Fruit fly (Drosophila melanogaster): ENCODE measurements around the gene Polr2J.
A peak's percentile ranks its signal among the peaks of the same experiment; 100 is the strongest.

Gene Polr2J

DNA sequence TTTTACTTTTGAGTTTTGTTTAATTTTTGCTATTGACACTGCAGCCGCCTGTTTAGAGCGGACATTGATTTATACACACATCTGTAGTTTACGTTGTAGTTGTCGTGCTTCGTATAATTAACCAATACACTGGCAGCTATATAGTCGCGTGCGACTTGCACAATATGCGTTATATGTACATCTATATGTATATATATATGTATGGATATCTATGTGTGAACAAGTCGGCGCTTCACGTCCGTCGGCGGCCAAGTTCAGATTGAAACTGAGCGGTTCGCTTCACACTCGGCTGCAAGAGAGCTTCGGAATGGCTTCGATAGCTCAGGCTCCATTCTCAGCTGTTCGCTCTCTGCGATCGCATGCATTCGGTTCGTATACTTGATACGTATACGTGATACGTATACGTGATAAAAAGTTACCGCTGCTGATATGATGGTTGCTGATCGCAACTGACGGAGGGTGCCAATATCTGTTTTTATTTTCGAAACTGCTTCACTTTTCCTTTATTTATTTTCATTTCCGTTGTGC is 17.8 kb upstream of the Polr2J start (continued):
- TF ChIP-seq mirr (GFP tag; optimal IDR thresholded peaks at IDR 0.05) (peak; percentile 18), hkb (optimal IDR thresholded peaks at IDR 0.05) (no peak), hkb (GFP tag; IDR thresholded peaks at IDR 0.05) (0 out of 2 replicates have a peak, but pooled peaks have one; percentile 27), CG11696 (GFP tag; IDR thresholded peaks at IDR 0.05) (no peak), CG11093 (GFP tag; IDR thresholded peaks at IDR 0.05) (0 out of 3 replicates have a peak, but pooled peaks have one; percentile 12), aop (GFP tag; IDR thresholded peaks at IDR 0.05) (no peak), CG9727 (GFP tag; optimal IDR thresholded peaks at IDR 0.05) (no peak), CG32772 (GFP tag; IDR thresholded peaks at IDR 0.05) (no peak), tgo (GFP tag; IDR thresholded peaks at IDR 0.05) (0 out of 3 replicates have a peak, but pooled peaks have one; percentile 24), Dll (GFP tag; IDR thresholded peaks at IDR 0.05; ENCODE audit: partially characterized antibody) (0 out of 4 replicates have a peak, but pooled peaks have one; percentile 31), CG7556 (GFP tag; optimal IDR thresholded peaks at IDR 0.05) (no peak), CHES-1-like (GFP tag; optimal IDR thresholded peaks at IDR 0.05) (no peak), tll (GFP tag; optimal IDR thresholded peaks at IDR 0.05) (no peak), chinmo (GFP tag; IDR thresholded peaks at IDR 0.05; ENCODE audit: partially characterized antibody) (peak; percentile 98), CG4328 (GFP tag; optimal IDR thresholded peaks at IDR 0.05) (no peak), z (GFP tag; IDR thresholded peaks at IDR 0.05) (peak; percentile 33; the same call in 1 of the 3 replicates), shn (GFP tag; optimal IDR thresholded peaks at IDR 0.05) (no peak), ci (GFP tag; IDR thresholded peaks at IDR 0.05) (peak; percentile 20; the same call in 1 of the 3 replicates), CG4820 (GFP tag; optimal IDR thresholded peaks at IDR 0.05) (no peak), CG8089 (GFP tag; optimal IDR thresholded peaks at IDR 0.05) (no peak), Doc2 (GFP tag; IDR thresholded peaks at IDR 0.05) (no peak), Camta (GFP tag; optimal IDR thresholded peaks at IDR 0.05) (no peak), mld (GFP tag; IDR thresholded peaks at IDR 0.05; ENCODE audit: partially characterized antibody) (0 out of 3 replicates have a peak, but pooled peaks have one; percentile 26), CG17912 (GFP tag; optimal IDR thresholded peaks at IDR 0.05) (no peak), row (GFP tag; IDR thresholded peaks at IDR 0.05) (no peak), CG17612 (GFP tag; IDR thresholded peaks at IDR 0.05) (no peak), Xrp1 (GFP tag; IDR thresholded peaks at IDR 0.05) (peak; percentile 27; the same call in 1 of the 2 replicates), Deaf1 (tag; optimal IDR thresholded peaks at IDR 0.05) (peak; percentile 95), tio (GFP tag; optimal IDR thresholded peaks at IDR 0.05) (no peak), ro (GFP tag; IDR thresholded peaks at IDR 0.05) (no peak), BEAF-32 (GFP tag; optimal IDR thresholded peaks at IDR 0.05) (no peak), ssp (GFP tag; IDR thresholded peaks at IDR 0.05) (no peak), Oli (tag; optimal IDR thresholded peaks at IDR 0.05) (no peak), Adf1 (GFP tag; IDR thresholded peaks at IDR 0.05) (peak; percentile 33; the same call in 1 of the 2 replicates), gsb (GFP tag; IDR thresholded peaks at IDR 0.05) (no peak), nom (GFP tag; optimal IDR thresholded peaks at IDR 0.05) (peak; percentile 83), CG8290 (GFP tag; optimal IDR thresholded peaks at IDR 0.05) (no peak), CG8290 (tag; optimal IDR thresholded peaks at IDR 0.05) (peak in 1 of 2 experiments; percentile 49), CG13296 (GFP tag; optimal IDR thresholded peaks at IDR 0.05) (peak; percentile 45), CG7839 (tag; optimal IDR thresholded peaks at IDR 0.05) (no peak), CG9797 (GFP tag; optimal IDR thresholded peaks at IDR 0.05) (no peak), CG17359 (tag; optimal IDR thresholded peaks at IDR 0.05) (peak; percentile 15), odd (GFP tag; optimal IDR thresholded peaks at IDR 0.05) (peak; percentile 4), sna (GFP tag; IDR thresholded peaks at IDR 0.05; ENCODE audit: partially characterized antibody) (peak; percentile 48; the same call in 1 of the 2 replicates), HHEX (GFP tag; optimal IDR thresholded peaks at IDR 0.05) (peak; percentile 18), CG7987 (GFP tag; optimal IDR thresholded peaks at IDR 0.05) (peak; percentile 19), nau (GFP tag; optimal IDR thresholded peaks at IDR 0.05) (peak; percentile 7), so (GFP tag; IDR thresholded peaks at IDR 0.05) (peak; percentile 24; the same call in 1 of the 3 replicates), jumu (GFP tag; optimal IDR thresholded peaks at IDR 0.05) (no peak), Side (GFP tag; optimal IDR thresholded peaks at IDR 0.05) (no peak)
